Fruit fly (Drosophila melanogaster) whole organism, embryonic: Measurements from ENCODE around the gene Ttc19.

Experiments used
- ATbp ChIP-seq: fragments of 200-800 bp; sonication (Bioruptor generic); optimal IDR thresholded peaks from 2 replicates; lab custom pipeline; 2017; ENCODE audit warnings: missing biosample characterization, mild to moderate bottlenecking, missing genetic modification characterization, missing genetic modification reagents
- Antp ChIP-seq: fragments of 200-800 bp; sonication (Bioruptor generic); optimal IDR thresholded peaks from 3 replicates; lab custom pipeline; 2016; ENCODE audit warnings: missing biosample characterization, missing genetic modification characterization
- Atf-2 ChIP-seq: fragments of 200-800 bp; sonication (Bioruptor generic); optimal IDR thresholded peaks from 2 replicates; lab custom pipeline; 2016; ENCODE audit warnings: missing biosample characterization, missing genetic modification characterization
- B-H2 ChIP-seq: fragments of 200-800 bp; sonication (Bioruptor generic); optimal IDR thresholded peaks from 2 replicates; lab custom pipeline; 2018; ENCODE audit warnings: missing biosample characterization, mild to moderate bottlenecking, missing genetic modification characterization
- CG10654 ChIP-seq: fragments of 200-800 bp; sonication (Bioruptor generic); optimal IDR thresholded peaks from 2 replicates; lab custom pipeline; 2016; ENCODE audit warnings: missing biosample characterization, missing genetic modification characterization
- CG10959 ChIP-seq: fragments of 200-800 bp; sonication (Bioruptor generic); IDR thresholded peaks from 2 replicates; pipeline ENCODE4 v1.3.6; 2022; ENCODE audit warnings: missing biosample characterization, missing genetic modification characterization
- CG11093 ChIP-seq: fragments of 200-800 bp; sonication (Bioruptor generic); IDR thresholded peaks from 3 replicates; pipeline ENCODE4 v1.3.6; 2022; ENCODE audit warnings: missing biosample characterization, missing genetic modification characterization
- CG11247 ChIP-seq: fragments of 200-800 bp; sonication (Bioruptor generic); IDR thresholded peaks from 2 replicates; pipeline ENCODE4 v1.3.6; 2022; ENCODE audit warnings: missing biosample characterization, missing genetic modification characterization
- CG12744 ChIP-seq: fragments of 200-800 bp; sonication (Bioruptor generic); optimal IDR thresholded peaks from 2 replicates; lab custom pipeline; 2016; ENCODE audit warnings: missing biosample characterization, missing genetic modification characterization
- CG13296 ChIP-seq: fragments of 200-800 bp; sonication (Bioruptor generic); optimal IDR thresholded peaks from 3 replicates; lab custom pipeline; 2018; ENCODE audit warnings: missing biosample characterization, mild to moderate bottlenecking, missing genetic modification characterization
- CG13775 ChIP-seq: fragments of 200-800 bp; sonication (Bioruptor generic); optimal IDR thresholded peaks from 3 replicates; lab custom pipeline; 2017; ENCODE audit warnings: missing biosample characterization, mild to moderate bottlenecking, missing genetic modification characterization
- CG15514 ChIP-seq: fragments of 200-800 bp; sonication (Bioruptor generic); optimal IDR thresholded peaks from 3 replicates; lab custom pipeline; 2017; ENCODE audit warnings: missing biosample characterization, missing genetic modification characterization, mild to moderate bottlenecking, moderate library complexity, missing genetic modification reagents
- CG1603 ChIP-seq: fragments of 200-800 bp; sonication (Bioruptor generic); optimal IDR thresholded peaks from 2 replicates; lab custom pipeline; 2019; ENCODE audit warnings: missing biosample characterization, mild to moderate bottlenecking, missing genetic modification characterization, moderate library complexity
- CG17802 ChIP-seq: fragments of 200-800 bp; sonication (Bioruptor generic); optimal IDR thresholded peaks from 2 replicates; lab custom pipeline; 2018; ENCODE audit warnings: missing biosample characterization, mild to moderate bottlenecking, missing genetic modification characterization, moderate library complexity
- CG1792 ChIP-seq: fragments of 200-800 bp; sonication (Bioruptor generic); optimal IDR thresholded peaks from 2 replicates; lab custom pipeline; 2016; ENCODE audit warnings: missing biosample characterization, missing genetic modification characterization
- CG18599 ChIP-seq: fragments of 200-800 bp; sonication (Bioruptor generic); optimal IDR thresholded peaks from 3 replicates; lab custom pipeline; 2017; ENCODE audit warnings: missing biosample characterization, missing genetic modification characterization, mild to moderate bottlenecking, moderate library complexity, missing genetic modification reagents
- CG18764 ChIP-seq: fragments of 200-800 bp; sonication (Bioruptor generic); optimal IDR thresholded peaks from 3 replicates; lab custom pipeline; 2016; ENCODE audit warnings: missing biosample characterization, missing genetic modification characterization
- CG31365 ChIP-seq: fragments of 200-800 bp; sonication (Bioruptor generic); optimal IDR thresholded peaks from 2 replicates; lab custom pipeline; 2018; ENCODE audit warnings: missing biosample characterization, mild to moderate bottlenecking, missing genetic modification characterization
- CG6254 ChIP-seq: fragments of 200-800 bp; sonication (Bioruptor generic); optimal IDR thresholded peaks from 3 replicates; lab custom pipeline; 2017; ENCODE audit warnings: mild to moderate bottlenecking, missing biosample characterization, missing genetic modification reagents, missing genetic modification characterization
- CG7928 ChIP-seq: fragments of 200-800 bp; sonication (Bioruptor generic); optimal IDR thresholded peaks from 2 replicates; lab custom pipeline; 2017; ENCODE audit warnings: missing biosample characterization, mild to moderate bottlenecking, missing genetic modification characterization
- CG8388 ChIP-seq: fragments of 200-800 bp; sonication (Bioruptor generic); optimal IDR thresholded peaks from 2 replicates; lab custom pipeline; 2019; ENCODE audit warnings: missing biosample characterization, mild to moderate bottlenecking, missing genetic modification characterization, moderate library complexity
- CG8478 ChIP-seq: fragments of >200 bp; optimal IDR thresholded peaks from 2 replicates; lab custom pipeline; 2018
- Dbx ChIP-seq: fragments of 200-800 bp; sonication (Bioruptor generic); IDR thresholded peaks from 3 replicates; pipeline ENCODE4 v1.3.6; 2022; ENCODE audit warnings: missing biosample characterization, missing genetic modification characterization
- Doc3 ChIP-seq: fragments of 200-800 bp; sonication (Bioruptor generic); IDR thresholded peaks from 3 replicates; pipeline ENCODE4 v1.3.6; 2022; ENCODE audit warnings: missing biosample characterization, missing genetic modification characterization; ENCODE audit not compliant: partially characterized antibody
- Drgx ChIP-seq: fragments of 200-800 bp; sonication (Bioruptor generic); IDR thresholded peaks from 2 replicates; pipeline ENCODE4 v1.3.6; 2022; ENCODE audit warnings: missing biosample characterization, missing genetic modification characterization
- Hr3 ChIP-seq: fragments of 200-800 bp; sonication (Bioruptor generic); optimal IDR thresholded peaks from 3 replicates; lab custom pipeline; 2016; ENCODE audit warnings: missing biosample characterization, missing genetic modification characterization
- Kr ChIP-seq: fragments of 200-800 bp; sonication (Bioruptor generic); optimal IDR thresholded peaks from 2 replicates; lab custom pipeline; 2017; ENCODE audit warnings: missing biosample characterization, mild to moderate bottlenecking, missing genetic modification characterization
- Nf-YC ChIP-seq: fragments of 200-800 bp; optimal IDR thresholded peaks from 3 replicates; lab custom pipeline; 2019; ENCODE audit warnings: missing biosample characterization, mild to moderate bottlenecking, missing genetic modification characterization, moderate library complexity
- Rfx ChIP-seq: fragments of 200-800 bp; sonication (Bioruptor generic); IDR thresholded peaks from 2 replicates; pipeline ENCODE4 v1.3.6; 2022; ENCODE audit warnings: missing biosample characterization, missing genetic modification characterization
- Sry-δ ChIP-seq: fragments of 200-800 bp; sonication (Bioruptor generic); optimal IDR thresholded peaks from 2 replicates; lab custom pipeline; 2016; ENCODE audit warnings: missing biosample characterization, missing genetic modification characterization
- Usf ChIP-seq: fragments of 200-800 bp; sonication (Bioruptor generic); optimal IDR thresholded peaks from 2 replicates; lab custom pipeline; 2017; ENCODE audit warnings: missing genotype, missing biosample characterization, missing genetic modification characterization
- ara ChIP-seq: fragments of 200-800 bp; sonication (Bioruptor generic); IDR thresholded peaks from 2 replicates; pipeline ENCODE4 v1.3.6; 2022; ENCODE audit warnings: missing biosample characterization, missing genetic modification characterization
- ash1 ChIP-seq: fragments of 200-800 bp; sonication (Bioruptor generic); optimal IDR thresholded peaks from 2 replicates; lab custom pipeline; 2018; ENCODE audit warnings: missing biosample characterization, mild to moderate bottlenecking, missing genetic modification characterization
- cas ChIP-seq: fragments of 200-800 bp; sonication (Bioruptor generic); IDR thresholded peaks from 2 replicates; pipeline ENCODE4 v1.3.6; 2022; ENCODE audit warnings: missing biosample characterization, missing genetic modification characterization
- dysf ChIP-seq: fragments of 200-800 bp; sonication (Bioruptor generic); IDR thresholded peaks from 3 replicates; pipeline ENCODE4 v1.3.6; 2022; ENCODE audit warnings: missing biosample characterization, missing genetic modification characterization
- gce ChIP-seq: fragments of 200-800 bp; sonication (Bioruptor generic); IDR thresholded peaks from 3 replicates; pipeline ENCODE4 v1.3.6; 2022; ENCODE audit warnings: missing biosample characterization, missing genetic modification characterization
- gfzf ChIP-seq: fragments of 200-800 bp; sonication (Bioruptor generic); optimal IDR thresholded peaks from 2 replicates; lab custom pipeline; 2016; ENCODE audit warnings: missing biosample characterization, mild to moderate bottlenecking, missing genetic modification characterization, moderate library complexity
- gsb ChIP-seq: fragments of 200-800 bp; sonication (Bioruptor generic); IDR thresholded peaks from 2 replicates; pipeline ENCODE4 v1.3.6; 2022; ENCODE audit warnings: missing biosample characterization, missing genetic modification characterization
- h ChIP-seq: fragments of >200 bp; optimal IDR thresholded peaks from 2 replicates; lab custom pipeline; 2017
- hb ChIP-seq: fragments of 200-800 bp; sonication (Bioruptor generic); IDR thresholded peaks from 3 replicates; pipeline ENCODE4 v1.3.6; 2022; ENCODE audit warnings: missing biosample characterization, missing genetic modification characterization; ENCODE audit not compliant: partially characterized antibody
- jigr1 ChIP-seq: fragments of 200-800 bp; sonication (Bioruptor generic); IDR thresholded peaks from 3 replicates; pipeline ENCODE4 v1.3.6; 2022; ENCODE audit warnings: missing biosample characterization, missing genetic modification characterization
- lilli ChIP-seq: fragments of 200-800 bp; sonication (Bioruptor generic); optimal IDR thresholded peaks from 3 replicates; lab custom pipeline; 2016; ENCODE audit warnings: missing biosample characterization, missing genetic modification characterization
- lov ChIP-seq, 2 experiments: fragments of 200-800 bp in 1 of 2; fragments of >200 bp in 1 of 2; sonication (Bioruptor generic) in 1 of 2; IDR thresholded peaks in 1 of 2; optimal IDR thresholded peaks in 1 of 2; 2 replicates in 1 of 2; 3 replicates in 1 of 2; pipeline versions ENCODE4 v1.3.6 to Lab custom; 2017 to 2022; ENCODE audit warnings: missing biosample characterization in 1 of 2, missing genetic modification characterization in 1 of 2
- luna ChIP-seq: fragments of 200-800 bp; sonication (Bioruptor generic); optimal IDR thresholded peaks from 2 replicates; lab custom pipeline; 2016; ENCODE audit warnings: missing biosample characterization, missing genetic modification characterization
- org-1 ChIP-seq: fragments of 200-800 bp; sonication (Bioruptor generic); optimal IDR thresholded peaks from 2 replicates; lab custom pipeline; 2017; ENCODE audit warnings: missing biosample characterization, missing genetic modification characterization
- pb ChIP-seq: fragments of 200-800 bp; sonication (Bioruptor generic); optimal IDR thresholded peaks from 3 replicates; lab custom pipeline; 2016; ENCODE audit warnings: missing biosample characterization, missing genetic modification characterization
- pfk ChIP-seq: fragments of 200-800 bp; sonication (Bioruptor generic); optimal IDR thresholded peaks from 2 replicates; lab custom pipeline; 2018; ENCODE audit warnings: missing biosample characterization, mild to moderate bottlenecking, missing genetic modification characterization, moderate library complexity
- phol ChIP-seq: fragments of 200-800 bp; sonication (Bioruptor generic); optimal IDR thresholded peaks from 3 replicates; lab custom pipeline; 2018; ENCODE audit warnings: missing biosample characterization, mild to moderate bottlenecking, missing genetic modification characterization, moderate library complexity
- pnt ChIP-seq: fragments of 200-800 bp; sonication (Bioruptor generic); optimal IDR thresholded peaks from 3 replicates; lab custom pipeline; 2016; ENCODE audit warnings: missing biosample characterization, missing genetic modification characterization
- repo ChIP-seq: fragments of 200-800 bp; sonication (Bioruptor generic); optimal IDR thresholded peaks from 2 replicates; lab custom pipeline; 2016; ENCODE audit warnings: missing biosample characterization, missing genetic modification characterization
- ssp ChIP-seq: fragments of 200-800 bp; sonication (Bioruptor generic); IDR thresholded peaks from 2 replicates; pipeline ENCODE4 v1.3.6; 2022; ENCODE audit warnings: missing biosample characterization, missing genetic modification characterization

Gene Ttc19

DNA sequence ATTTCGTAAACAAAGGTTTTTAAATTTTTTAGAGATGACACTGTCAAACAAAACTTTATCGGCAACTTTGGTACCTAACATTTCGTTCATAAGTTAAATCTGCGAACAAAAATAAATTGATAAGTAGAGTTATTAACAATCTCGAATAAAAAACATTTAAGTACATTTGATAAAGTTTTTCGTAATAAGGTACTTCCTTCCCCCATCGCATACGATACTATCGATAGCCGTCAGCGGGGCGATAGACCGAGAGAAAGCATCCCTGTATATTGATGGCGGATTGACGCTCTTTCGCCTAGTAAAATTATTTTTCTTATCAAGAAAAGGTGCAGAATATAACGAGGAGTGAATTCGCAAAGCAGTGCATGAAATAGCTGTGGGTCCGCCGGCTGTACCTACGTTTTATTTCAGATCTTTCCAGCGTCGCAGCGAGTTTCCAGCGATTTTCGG is at the start of gene Ttc19, which contains the start of gene Acn (continued):
- TF ChIP-seq CG13775 (peak; percentile 91), lilli (peak; percentile 93), Drgx (GFP tag; lab: Robert Waterston, UW) (peak; percentile 56), repo (GFP tag; lab: Kevin White, UChicago) (peak; percentile 84), Kr (no peak), luna (GFP tag; lab: Kevin White, UChicago) (peak; percentile 64), lov (optimal IDR thresholded peaks at IDR 0.05; lab: Kevin White, UChicago) (no peak), lov (GFP tag; IDR thresholded peaks at IDR 0.05; lab: Robert Waterston, UW) (peak; percentile 71; the same call in 2 of the 3 replicates), hb (GFP tag; lab: Robert Waterston, UW) (peak; percentile 95), CG10959 (GFP tag; lab: Robert Waterston, UW) (peak; percentile 74), CG13296 (GFP tag; lab: Kevin White, UChicago) (peak; percentile 75), B-H2 (GFP tag; lab: Kevin White, UChicago) (peak; percentile 87), ash1 (GFP tag; lab: Kevin White, UChicago) (no peak), Sry-δ (peak; percentile 98), CG18599 (GFP tag; lab: Kevin White, UChicago) (peak; percentile 81), Usf (GFP tag; lab: Kevin White, UChicago) (peak; percentile 32), ara (GFP tag; lab: Robert Waterston, UW) (peak; percentile 82), CG17802 (tag; lab: Kevin White, UChicago) (peak; percentile 66), CG7928 (GFP tag; lab: Kevin White, UChicago) (peak; percentile 49), pnt (GFP tag; lab: Kevin White, UChicago) (peak; percentile 81), Atf-2 (peak; percentile 80), h (lab: Kevin White, UChicago) (no peak), CG1603 (tag; lab: Kevin White, UChicago) (peak; percentile 86), CG18764 (GFP tag; lab: Kevin White, UChicago) (peak; percentile 63), CG8478 (lab: Kevin White, UChicago) (no peak), Rfx (peak; percentile 90), CG10654 (peak; percentile 61), gce (GFP tag; lab: Robert Waterston, UW) (0 out of 3 replicates have a peak, but pooled peaks have one; percentile 33), gfzf (peak; percentile 37), pb (peak; percentile 78), dysf (peak; percentile 77), cas (GFP tag; lab: Robert Waterston, UW) (peak; percentile 68; the same call in 1 of the 2 replicates), Nf-YC (tag; lab: Kevin White, UChicago) (peak; percentile 71), CG6254 (peak; percentile 50), CG11093 (GFP tag; lab: Robert Waterston, UW) (peak; percentile 68), CG8388 (GFP tag; lab: Kevin White, UChicago) (peak; percentile 81), CG1792 (GFP tag; lab: Kevin White, UChicago) (peak; percentile 87), ATbp (no peak), phol (tag; lab: Kevin White, UChicago) (peak; percentile 96), CG31365 (no peak), Hr3 (GFP tag; lab: Kevin White, UChicago) (peak; percentile 81), Doc3 (GFP tag; lab: Robert Waterston, UW) (peak; percentile 95), ssp (peak; percentile 82), org-1 (GFP tag; lab: Kevin White, UChicago) (no peak), Dbx (GFP tag; lab: Robert Waterston, UW) (peak; percentile 90), Antp (peak; percentile 88), gsb (GFP tag; lab: Robert Waterston, UW) (peak; percentile 44; the same call in 1 of the 2 replicates), CG11247 (GFP tag; lab: Robert Waterston, UW) (peak; percentile 85), CG12744 (GFP tag; lab: Kevin White, UChicago) (peak; percentile 77), jigr1 (GFP tag; lab: Robert Waterston, UW) (no peak), CG15514 (GFP tag; lab: Kevin White, UChicago) (peak; percentile 79), pfk (no peak)
